Fruit fly (Drosophila melanogaster): Measurements from ENCODE around the gene CG31106.

- TF ChIP-seq Sin3A (optimal IDR thresholded peaks at IDR 0.05), result no peak
- TF ChIP-seq ttk (optimal IDR thresholded peaks at IDR 0.05), result no peak
- TF ChIP-seq Myc (optimal IDR thresholded peaks at IDR 0.05), result no peak
Measured at dm6 chr3R:25199321-25199868, 16.7 kb upstream of the CG31106 start, which contains the start of gene CG13654.
